Worm (Caenorhabditis elegans) whole organism, L4 larva: ENCODE measurements around the gene F11C7.6.
A peak's percentile ranks its signal among the peaks of the same experiment; 100 is the strongest.

ENCODE experiments used
- D1046.2 ChIP-seq: fragments of 200-800 bp; sonication (Bioruptor generic); IDR thresholded peaks from 2 replicates; pipeline ENCODE4 v1.3.6; 2022; ENCODE audit warnings: missing genetic modification characterization, missing compliant biosample characterization
- F26F4.8 ChIP-seq: fragments of 200-800 bp; sonication (Bioruptor generic); conservative IDR thresholded peaks from 2 replicates; pipeline ENCODE4 v1.3.6; 2022; ENCODE audit warnings: missing genetic modification characterization, missing compliant biosample characterization
- R02D3.7 ChIP-seq: fragments of 150-350 bp; sonication (generic microtip); optimal IDR thresholded peaks from 3 replicates; lab custom pipeline; 2014; ENCODE audit warnings: missing biosample characterization, missing genetic modification characterization
- T20F7.1 ChIP-seq: fragments of 200-800 bp; sonication (Bioruptor generic); optimal IDR thresholded peaks from 2 replicates; lab custom pipeline; 2018; ENCODE audit warnings: mild to moderate bottlenecking, missing genetic modification characterization, missing compliant biosample characterization
- Y48G9A.11 ChIP-seq: fragments of 200-800 bp; sonication (Bioruptor generic); IDR thresholded peaks from 2 replicates; pipeline ENCODE4 v1.3.6; 2022; ENCODE audit warnings: missing genetic modification reagents, missing genetic modification characterization, missing compliant biosample characterization
- aha-1 ChIP-seq: fragments of 150-350 bp; peaks from one replicate; lab custom pipeline; 2014; ENCODE audit warnings: missing biosample characterization, missing genetic modification characterization
- arid-1 ChIP-seq: fragments of 200-800 bp; sonication (Bioruptor generic); conservative IDR thresholded peaks from 2 replicates; pipeline ENCODE4 v1.3.6; 2022; ENCODE audit warnings: missing genetic modification reagents, missing genetic modification characterization, missing compliant biosample characterization
- ceh-20 ChIP-seq: fragments of 200-800 bp; sonication (Bioruptor generic); IDR thresholded peaks from 2 replicates; pipeline ENCODE4 v1.3.6; 2022; ENCODE audit warnings: missing genetic modification reagents, missing genetic modification characterization, missing compliant biosample characterization
- ceh-62 ChIP-seq: sonication (generic microtip); optimal IDR thresholded peaks from 2 replicates; lab custom pipeline; 2017; ENCODE audit warnings: missing biosample characterization, missing genetic modification characterization
- cey-2 ChIP-seq: sonication (generic microtip); optimal IDR thresholded peaks from 3 replicates; lab custom pipeline; 2017; ENCODE audit warnings: missing genetic modification characterization, mild to moderate bottlenecking, missing compliant biosample characterization, antibody characterized with exemption, borderline replicate concordance; ENCODE audit not compliant: insufficient read depth
- daf-12 ChIP-seq: fragments of 150-350 bp; optimal IDR thresholded peaks from 2 replicates; lab custom pipeline; 2014; ENCODE audit warnings: missing biosample characterization, missing genetic modification reagents, missing genetic modification characterization
- dmd-6 ChIP-seq: fragments of 200-800 bp; sonication (Bioruptor generic); IDR thresholded peaks from 2 replicates; pipeline ENCODE4 v1.3.6; 2022; ENCODE audit warnings: missing genetic modification reagents, missing genetic modification characterization, missing compliant biosample characterization
- dve-1 ChIP-seq: sonication (generic microtip); optimal IDR thresholded peaks from 2 replicates; lab custom pipeline; 2017; ENCODE audit warnings: antibody characterized with exemption, mild to moderate bottlenecking, missing genetic modification characterization, missing compliant biosample characterization; ENCODE audit not compliant: insufficient read depth
- hlh-11 ChIP-seq: fragments of 200-800 bp; sonication (Bioruptor generic); optimal IDR thresholded peaks from 2 replicates; lab custom pipeline; 2018; ENCODE audit warnings: mild to moderate bottlenecking, missing genetic modification characterization, missing compliant biosample characterization
- hlh-30 ChIP-seq: sonication (generic microtip); optimal IDR thresholded peaks from 2 replicates; lab custom pipeline; 2017; ENCODE audit warnings: antibody characterized with exemption, mild to moderate bottlenecking, missing genetic modification characterization, missing compliant biosample characterization; ENCODE audit not compliant: insufficient read depth
- lin-29 ChIP-seq: fragments of 200-800 bp; sonication (Bioruptor generic); IDR thresholded peaks from 2 replicates; pipeline ENCODE4 v1.3.6; 2022; ENCODE audit warnings: missing genetic modification reagents, missing genetic modification characterization, missing compliant biosample characterization
- lin-38 ChIP-seq: fragments of 200-800 bp; sonication (Bioruptor generic); IDR thresholded peaks from 2 replicates; pipeline ENCODE4 v1.3.6; 2022; ENCODE audit warnings: missing genetic modification reagents, missing genetic modification characterization, missing compliant biosample characterization
- lin-39 ChIP-seq: fragments of 150-350 bp; optimal IDR thresholded peaks from 2 replicates; lab custom pipeline; 2014; ENCODE audit warnings: missing biosample characterization, missing genetic modification reagents, missing genetic modification characterization
- madf-9 ChIP-seq: fragments of 200-800 bp; sonication (Bioruptor generic); conservative IDR thresholded peaks from 2 replicates; pipeline ENCODE4 v1.3.6; 2022; ENCODE audit warnings: missing genetic modification reagents, missing genetic modification characterization, missing compliant biosample characterization
- mdt-29 ChIP-seq: fragments of 200-800 bp; sonication (Bioruptor generic); IDR thresholded peaks from 2 replicates; pipeline ENCODE4 v1.3.6; 2022; ENCODE audit warnings: missing genetic modification reagents, missing genetic modification characterization, missing compliant biosample characterization
- mep-1 ChIP-seq: fragments of 150-350 bp; sonication (generic microtip); optimal IDR thresholded peaks from 3 replicates; lab custom pipeline; 2014; ENCODE audit warnings: missing biosample characterization, missing genetic modification characterization
- mxl-2 ChIP-seq: fragments of 200-800 bp; sonication (Bioruptor generic); conservative IDR thresholded peaks from 2 replicates; pipeline ENCODE4 v1.3.6; 2022; ENCODE audit warnings: missing genetic modification reagents, missing genetic modification characterization, missing compliant biosample characterization
- mxl-3 ChIP-seq: fragments of 200-800 bp; sonication (Bioruptor generic); optimal IDR thresholded peaks from 2 replicates; lab custom pipeline; 2018; ENCODE audit warnings: mild to moderate bottlenecking, missing genetic modification characterization, missing compliant biosample characterization
- nhr-10 ChIP-seq: fragments of 150-350 bp; optimal IDR thresholded peaks from 2 replicates; lab custom pipeline; 2014; ENCODE audit warnings: missing biosample characterization, missing genetic modification characterization
- nhr-111 ChIP-seq: fragments of 200-800 bp; sonication (Bioruptor generic); optimal IDR thresholded peaks from 2 replicates; lab custom pipeline; 2018; ENCODE audit warnings: mild to moderate bottlenecking, missing genetic modification characterization, missing compliant biosample characterization
- nhr-237 ChIP-seq: sonication (generic microtip); optimal IDR thresholded peaks from 2 replicates; lab custom pipeline; 2017; ENCODE audit warnings: missing biosample characterization, missing genetic modification characterization
- nhr-25 ChIP-seq: sonication (generic microtip); optimal IDR thresholded peaks from 2 replicates; lab custom pipeline; 2017; ENCODE audit warnings: missing genetic modification characterization, mild to moderate bottlenecking, missing compliant biosample characterization, antibody characterized with exemption, moderate library complexity, borderline replicate concordance; ENCODE audit not compliant: insufficient read depth
- nhr-28 ChIP-seq: fragments of 150-350 bp; optimal IDR thresholded peaks from 2 replicates; lab custom pipeline; 2014; ENCODE audit warnings: missing biosample characterization, missing genetic modification characterization
- nhr-42 ChIP-seq: fragments of 200-800 bp; sonication (Bioruptor generic); IDR thresholded peaks from 2 replicates; pipeline ENCODE4 v1.3.6; 2022; ENCODE audit warnings: missing genetic modification characterization, missing compliant biosample characterization
- nhr-48 ChIP-seq: sonication (generic microtip); optimal IDR thresholded peaks from 2 replicates; lab custom pipeline; 2016; ENCODE audit warnings: mild to moderate bottlenecking, missing genetic modification characterization, missing compliant biosample characterization
- nhr-76 ChIP-seq: fragments of 150-350 bp; optimal IDR thresholded peaks from 2 replicates; lab custom pipeline; 2014; ENCODE audit warnings: missing biosample characterization, missing genetic modification characterization
- php-3 ChIP-seq: fragments of 200-800 bp; sonication (Bioruptor generic); IDR thresholded peaks from 2 replicates; pipeline ENCODE4 v1.3.6; 2022; ENCODE audit warnings: missing genetic modification reagents, missing genetic modification characterization, missing compliant biosample characterization
- rbr-2 ChIP-seq: sonication (generic microtip); optimal IDR thresholded peaks from 2 replicates; lab custom pipeline; 2016; ENCODE audit warnings: missing genotype, missing genetic modification characterization, missing compliant biosample characterization
- tra-1 ChIP-seq: fragments of 200-800 bp; sonication (Bioruptor generic); IDR thresholded peaks from 2 replicates; pipeline ENCODE4 v1.3.6; 2022; ENCODE audit warnings: missing genetic modification reagents, missing genetic modification characterization, missing compliant biosample characterization
- unc-62 ChIP-seq, 3 experiments: fragments of 150-350 bp in 1 of 3; sonication (generic microtip); optimal IDR thresholded peaks in 2 of 3; peaks in 1 of 3; 1 replicate in 1 of 3; 2 replicates in 2 of 3; lab custom pipeline; 2014 to 2017; ENCODE audit warnings: missing biosample characterization in 3 of 3, missing genetic modification characterization in 3 of 3, missing genetic modification reagents in 3 of 3, missing genotype in 1 of 3
- vab-7 ChIP-seq: fragments of 200-800 bp; sonication (Bioruptor generic); IDR thresholded peaks from 2 replicates; pipeline ENCODE4 v1.3.6; 2022; ENCODE audit warnings: missing genetic modification reagents, missing genetic modification characterization, missing compliant biosample characterization
- zag-1 ChIP-seq: fragments of 150-350 bp; optimal IDR thresholded peaks from 2 replicates; lab custom pipeline; 2014; ENCODE audit warnings: missing biosample characterization, missing genetic modification characterization

Gene F11C7.6

DNA sequence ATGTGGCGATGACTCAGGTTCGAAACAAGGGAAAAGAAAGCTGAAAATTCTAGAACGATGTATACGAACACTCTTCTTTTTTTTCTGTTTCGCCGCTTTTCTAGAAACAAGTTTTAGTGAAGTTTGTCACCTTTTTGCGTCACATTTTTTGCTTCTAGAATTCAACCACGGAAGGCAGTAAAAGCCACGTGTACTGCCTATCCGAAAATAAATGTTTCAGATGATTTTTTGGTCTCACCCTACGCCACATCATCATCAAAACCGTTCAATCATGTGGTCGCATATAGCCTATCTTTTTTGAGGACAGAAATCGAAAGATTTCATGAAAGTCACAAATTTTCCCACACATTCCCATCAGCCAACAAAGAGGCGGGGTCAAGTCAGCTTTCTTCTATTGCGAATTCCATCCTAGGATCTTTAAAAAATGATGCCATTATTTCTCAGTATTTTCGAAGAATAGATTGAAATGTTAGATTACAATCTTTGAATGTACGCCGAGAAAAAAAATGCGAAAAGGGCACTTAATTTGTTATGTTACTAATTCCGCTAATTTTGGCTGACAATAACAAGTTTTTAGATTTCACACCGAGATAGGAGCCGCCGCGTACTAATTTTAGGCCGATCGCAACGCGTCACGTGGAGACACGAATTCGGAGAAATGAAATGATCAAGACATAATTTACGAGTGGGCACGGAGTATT lies 22.7 kb downstream of the F11C7.6 start:
- TF ChIP-seq R02D3.7: no peak
- no peak for TF ChIP-seq lin-29 (GFP tag; lab: Robert Waterston, UW)
- peak; percentile 52 for TF ChIP-seq mxl-3 (GFP tag; lab: Kevin White, UChicago)
- TF ChIP-seq mxl-2: no peak
- peak; percentile 41 for TF ChIP-seq hlh-11
- TF ChIP-seq dmd-6: peak; percentile 38; the same call in 1 of the 2 replicates
- TF ChIP-seq daf-12 (tag; lab: Kevin White, UChicago): no peak
- no peak for TF ChIP-seq lin-39 (tag; lab: Kevin White, UChicago)
- peak; percentile 56 for TF ChIP-seq nhr-48 (tag; lab: Kevin White, UChicago)
- peak; percentile 41 for TF ChIP-seq nhr-28 (tag; lab: Kevin White, UChicago)
- TF ChIP-seq arid-1 (GFP tag; lab: Robert Waterston, UW): no peak
- TF ChIP-seq madf-9 (GFP tag; lab: Robert Waterston, UW): no peak
- no peak for TF ChIP-seq nhr-237 (tag; lab: Kevin White, UChicago)
- TF ChIP-seq nhr-111: no peak
- TF ChIP-seq Y48G9A.11 (GFP tag; lab: Robert Waterston, UW): no peak
- TF ChIP-seq zag-1 (tag; lab: Kevin White, UChicago): no peak
- TF ChIP-seq vab-7 (GFP tag; lab: Robert Waterston, UW): no peak
- TF ChIP-seq nhr-76: no peak
- no peak for TF ChIP-seq nhr-42
- TF ChIP-seq mdt-29 (GFP tag; lab: Robert Waterston, UW): peak; percentile 81
- TF ChIP-seq mep-1: peak; percentile 9
- no peak for TF ChIP-seq ceh-62 (tag; lab: Kevin White, UChicago)
- 0 out of 2 replicates have a peak, but pooled peaks have one; percentile 10 for TF ChIP-seq ceh-20
- no peak for TF ChIP-seq lin-38
- peak; percentile 77 for TF ChIP-seq hlh-30 (tag; lab: Kevin White, UChicago)
- TF ChIP-seq dve-1: peak; percentile 4
- TF ChIP-seq D1046.2 (GFP tag; lab: Robert Waterston, UW): no peak
- no peak for TF ChIP-seq php-3 (GFP tag; lab: Robert Waterston, UW)
- TF ChIP-seq aha-1 (tag; lab: Kevin White, UChicago): peak; percentile 44
- 0 out of 2 replicates have a peak, but pooled peaks have one; percentile 12 for TF ChIP-seq tra-1 (GFP tag; lab: Robert Waterston, UW)
- TF ChIP-seq cey-2 (tag; lab: Kevin White, UChicago): no peak

DNA sequence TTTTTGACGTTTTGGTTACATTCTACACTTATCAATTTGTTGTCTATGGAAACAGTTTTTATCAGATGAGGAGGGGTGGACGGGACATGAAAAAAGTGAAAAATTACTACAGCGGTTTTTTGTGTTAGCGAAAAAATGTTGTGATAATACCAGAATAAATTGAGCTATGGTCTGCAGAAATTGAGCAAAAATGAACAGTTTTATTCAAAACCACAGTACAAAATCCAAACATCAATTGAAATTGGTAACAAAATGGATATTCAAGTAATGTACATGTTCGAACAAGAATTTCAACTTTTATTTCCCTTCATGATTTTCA lies 23.2 kb downstream of the F11C7.6 start:
- TF ChIP-seq nhr-48 (tag; lab: Kevin White, UChicago): no peak
- peak in 1 of 2 experiments; percentile 98 for TF ChIP-seq unc-62 (GFP tag; optimal IDR thresholded peaks at IDR 0.05 in 1 of 2; lab: Kevin White, UChicago)
- TF ChIP-seq unc-62 (tag; optimal IDR thresholded peaks at IDR 0.05; lab: Kevin White, UChicago): no peak
- TF ChIP-seq nhr-10 (tag; lab: Kevin White, UChicago): no peak

ce11 chrX:17426712-17427111 lies 25.3 kb downstream of the F11C7.6 start:
- TF ChIP-seq nhr-28 (tag; lab: Kevin White, UChicago) (peak; percentile 17), F26F4.8 (no peak), T20F7.1 (no peak), ceh-20 (peak; percentile 45; the same call in 1 of the 2 replicates), rbr-2 (tag; lab: Kevin White, UChicago) (no peak), nhr-25 (peak; percentile 11)
